Fruit fly (Drosophila melanogaster) whole organism, wandering third instar larva: ENCODE data around the gene oxt.

Source experiments
- Abd-B ChIP-seq: fragments of >200 bp; optimal IDR thresholded peaks from 2 replicates; lab custom pipeline; 2017; ENCODE audit warnings: missing biosample characterization, missing genetic modification characterization
- CG32264 ChIP-seq: fragments of 200-800 bp; sonication (Bioruptor generic); optimal IDR thresholded peaks from 2 replicates; lab custom pipeline; 2016; ENCODE audit warnings: missing biosample characterization, missing genetic modification characterization
- CG9705 ChIP-seq: fragments of 200-800 bp; sonication (Bioruptor generic); optimal IDR thresholded peaks from 2 replicates; lab custom pipeline; 2018; ENCODE audit warnings: missing biosample characterization, mild to moderate bottlenecking, missing genetic modification characterization
- Dif ChIP-seq: fragments of 200-275, 200-300 bp; sonication (Bioruptor generic); optimal IDR thresholded peaks from 2 replicates; lab custom pipeline; 2018; ENCODE audit warnings: missing biosample characterization, missing genetic modification characterization; ENCODE audit not compliant: partially characterized antibody
- GATAd ChIP-seq: sonication (Bioruptor generic); optimal IDR thresholded peaks from 2 replicates; lab custom pipeline; 2016; ENCODE audit warnings: missing biosample characterization, missing genetic modification characterization
- HLH106 ChIP-seq: fragments of 200-800 bp; optimal IDR thresholded peaks from 3 replicates; lab custom pipeline; 2019; ENCODE audit warnings: missing biosample characterization, mild to moderate bottlenecking, missing genetic modification characterization, moderate library complexity
- Hr78 ChIP-seq: fragments of >200 bp; optimal IDR thresholded peaks from 2 replicates; lab custom pipeline; 2017; ENCODE audit warnings: missing biosample characterization, missing genetic modification characterization
- Hr83 ChIP-seq: fragments of 200-300 bp; sonication (Bioruptor generic); optimal IDR thresholded peaks from 2 replicates; lab custom pipeline; 2016; ENCODE audit warnings: missing biosample characterization, mild to moderate bottlenecking, missing genetic modification characterization, moderate library complexity; ENCODE audit not compliant: poor library complexity, severe bottlenecking
- Jra ChIP-seq: sonication (Bioruptor generic); optimal IDR thresholded peaks from 2 replicates; lab custom pipeline; 2016; ENCODE audit warnings: missing biosample characterization, missing genetic modification characterization
- Mio ChIP-seq: sonication (Bioruptor generic); optimal IDR thresholded peaks from 2 replicates; lab custom pipeline; 2016; ENCODE audit warnings: missing biosample characterization, missing genetic modification characterization
- Myc ChIP-seq: fragments of >200 bp; optimal IDR thresholded peaks from 2 replicates; lab custom pipeline; 2017
- N ChIP-seq: fragments of >200 bp; optimal IDR thresholded peaks from 2 replicates; lab custom pipeline; 2018; ENCODE audit warnings: missing biosample characterization, missing external identifiers, missing genetic modification characterization
- OdsH ChIP-seq: fragments of 200-800 bp; sonication (Bioruptor generic); optimal IDR thresholded peaks from 2 replicates; lab custom pipeline; 2016; ENCODE audit warnings: missing biosample characterization, mild to moderate bottlenecking, missing genetic modification characterization
- Rel ChIP-seq, 2 experiments: fragments of 200-800 bp; sonication (Bioruptor generic) in 1 of 2; optimal IDR thresholded peaks; 2 replicates in 1 of 2; 3 replicates in 1 of 2; lab custom pipeline; 2016 to 2019; ENCODE audit warnings: mild to moderate bottlenecking in 2 of 2, missing biosample characterization in 2 of 2, missing genetic modification characterization in 2 of 2, moderate library complexity in 1 of 2
- Sp1 ChIP-seq: fragments of 200-800 bp; sonication (Bioruptor generic); optimal IDR thresholded peaks from 3 replicates; lab custom pipeline; 2019; ENCODE audit warnings: missing biosample characterization, mild to moderate bottlenecking, missing genetic modification characterization, moderate library complexity
- br ChIP-seq: fragments of 200-800 bp; sonication (Bioruptor generic); optimal IDR thresholded peaks from 2 replicates; lab custom pipeline; 2016; ENCODE audit warnings: missing biosample characterization, missing genetic modification characterization
- brk ChIP-seq: fragments of 200-800 bp; sonication (Bioruptor generic); optimal IDR thresholded peaks from 2 replicates; lab custom pipeline; 2016; ENCODE audit warnings: missing biosample characterization, mild to moderate bottlenecking, missing genetic modification characterization
- dl ChIP-seq, 2 experiments: fragments of 175-275, 200-275 bp in 1 of 2; fragments of 200-275 bp in 1 of 2; sonication (Bioruptor generic); optimal IDR thresholded peaks; lab custom pipeline; 2018; ENCODE audit warnings: mild to moderate bottlenecking in 2 of 2, missing biosample characterization in 2 of 2, missing genetic modification characterization in 2 of 2, moderate library complexity in 2 of 2; ENCODE audit not compliant: partially characterized antibody in 2 of 2, insufficient read depth in 1 of 2
- dmrt93B ChIP-seq: fragments of 200-800 bp; sonication (Bioruptor generic); optimal IDR thresholded peaks from 2 replicates; lab custom pipeline; 2018; ENCODE audit warnings: missing biosample characterization, mild to moderate bottlenecking, missing genetic modification characterization
- dsf ChIP-seq: sonication (Bioruptor generic); optimal IDR thresholded peaks from 2 replicates; lab custom pipeline; 2016; ENCODE audit warnings: missing biosample characterization, missing genetic modification characterization, borderline replicate concordance
- ey ChIP-seq: fragments of 200-800 bp; sonication (Bioruptor generic); optimal IDR thresholded peaks from 2 replicates; lab custom pipeline; 2016; ENCODE audit warnings: missing biosample characterization, missing genetic modification characterization
- foxo ChIP-seq, 2 experiments: fragments of 200-800 bp; sonication (Bioruptor generic); optimal IDR thresholded peaks; 2 replicates in 1 of 2; 3 replicates in 1 of 2; lab custom pipeline; 2016 to 2017; ENCODE audit warnings: missing biosample characterization in 2 of 2, missing genetic modification characterization in 2 of 2
- fru ChIP-seq: fragments of 200-800 bp; sonication (Bioruptor generic); optimal IDR thresholded peaks from 3 replicates; lab custom pipeline; 2016; ENCODE audit warnings: missing biosample characterization, mild to moderate bottlenecking, missing genetic modification characterization
- h ChIP-seq: fragments of 200-800 bp; sonication (Bioruptor generic); optimal IDR thresholded peaks from 3 replicates; lab custom pipeline; 2016; ENCODE audit warnings: missing biosample characterization, mild to moderate bottlenecking, missing genetic modification characterization
- jim ChIP-seq: fragments of 175-275, 200-325 bp; sonication (Bioruptor generic); optimal IDR thresholded peaks from 2 replicates; lab custom pipeline; 2016; ENCODE audit warnings: missing biosample characterization, mild to moderate bottlenecking, missing genetic modification characterization
- lola ChIP-seq: fragments of >200 bp; optimal IDR thresholded peaks from 2 replicates; lab custom pipeline; 2017; ENCODE audit warnings: missing biosample characterization, missing genetic modification characterization
- pan ChIP-seq: fragments of >200 bp; optimal IDR thresholded peaks from 2 replicates; lab custom pipeline; 2017
- psq ChIP-seq: fragments of 200-800 bp; sonication (Bioruptor generic); optimal IDR thresholded peaks from 3 replicates; lab custom pipeline; 2017; ENCODE audit warnings: missing biosample characterization, mild to moderate bottlenecking, missing genetic modification characterization, moderate library complexity
- rgr ChIP-seq: fragments of 200-800 bp; sonication (Bioruptor generic); optimal IDR thresholded peaks from 3 replicates; lab custom pipeline; 2016; ENCODE audit warnings: missing biosample characterization, mild to moderate bottlenecking, missing genetic modification characterization
- sage ChIP-seq: fragments of 200-800 bp; sonication (Bioruptor generic); optimal IDR thresholded peaks from 2 replicates; lab custom pipeline; 2016; ENCODE audit warnings: missing biosample characterization, mild to moderate bottlenecking, missing genetic modification characterization
- sv ChIP-seq: fragments of 200-800 bp; sonication (Bioruptor generic); optimal IDR thresholded peaks from 3 replicates; lab custom pipeline; 2016; ENCODE audit warnings: missing biosample characterization, missing genetic modification characterization
- tai ChIP-seq: sonication (Bioruptor generic); optimal IDR thresholded peaks from 2 replicates; lab custom pipeline; 2016; ENCODE audit warnings: missing biosample characterization, missing genetic modification characterization

oxt gene

DNA sequence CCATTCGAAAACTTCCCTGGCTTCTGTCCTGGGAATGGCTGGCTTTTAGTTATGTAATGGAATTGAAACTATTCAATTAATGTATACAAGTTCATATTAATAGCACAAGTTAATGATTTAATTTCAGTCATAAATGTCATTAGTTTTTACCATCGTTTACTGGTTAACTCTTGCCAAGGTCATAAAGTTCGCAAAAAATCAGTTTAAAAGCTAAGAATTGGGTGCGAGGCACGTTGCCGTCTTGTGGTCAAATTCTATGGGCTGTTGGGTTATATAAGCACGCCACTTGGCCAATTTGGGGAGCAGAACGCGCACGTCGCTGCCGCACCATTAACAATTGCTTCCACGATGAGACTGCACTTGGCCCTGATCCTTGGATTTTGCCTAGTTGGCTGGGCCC, 13.8 kb upstream of the oxt start, which contains the start of gene yellow-g2:
TSS of gene yellow-g2 (plus strand) at position 301 of the 400 bp plus-strand sequence.
- TF ChIP-seq h (GFP tag; lab: Kevin White, UChicago) (no peak), dl (GFP tag; optimal IDR thresholded peaks at IDR 0.05; lab: Kevin White, UChicago; ENCODE audit: insufficient read depth in 1 of 2, partially characterized antibody in 2 of 2) (no peak), Abd-B (no peak), HLH106 (no peak), Rel (GFP tag; optimal IDR thresholded peaks at IDR 0.05; lab: Kevin White, UChicago) (no peak), Rel (tag; optimal IDR thresholded peaks at IDR 0.05; lab: Kevin White, UChicago) (no peak), sage (GFP tag; lab: Kevin White, UChicago) (no peak), lola (GFP tag; lab: Kevin White, UChicago) (no peak)

DNA sequence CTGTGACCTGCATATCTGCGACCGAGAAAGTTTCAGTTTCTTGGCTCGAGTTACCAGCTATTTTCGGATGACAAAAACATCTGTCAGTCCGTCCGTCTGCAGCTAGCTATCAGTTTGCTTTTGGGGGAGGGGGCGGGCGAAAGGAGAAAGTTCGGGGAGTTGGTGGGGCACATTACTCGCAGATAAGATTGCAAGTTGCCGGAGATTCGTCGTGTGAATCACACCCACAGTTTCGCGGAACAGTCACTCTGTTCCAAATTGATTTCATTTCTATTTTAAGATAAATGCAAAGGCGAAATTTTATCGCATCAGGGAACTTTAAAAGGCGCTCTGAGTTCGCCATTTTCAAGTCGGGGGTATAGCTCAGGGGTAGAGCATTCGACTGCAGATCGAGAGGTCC, 10.9 kb upstream of the oxt start:
- TF ChIP-seq sage (GFP tag; lab: Kevin White, UChicago) (no peak), psq (GFP tag; lab: Kevin White, UChicago) (no peak), Rel (GFP tag; optimal IDR thresholded peaks at IDR 0.05; lab: Kevin White, UChicago) (no peak), Rel (tag; optimal IDR thresholded peaks at IDR 0.05; lab: Kevin White, UChicago) (peak; percentile 97), br (no peak)

DNA sequence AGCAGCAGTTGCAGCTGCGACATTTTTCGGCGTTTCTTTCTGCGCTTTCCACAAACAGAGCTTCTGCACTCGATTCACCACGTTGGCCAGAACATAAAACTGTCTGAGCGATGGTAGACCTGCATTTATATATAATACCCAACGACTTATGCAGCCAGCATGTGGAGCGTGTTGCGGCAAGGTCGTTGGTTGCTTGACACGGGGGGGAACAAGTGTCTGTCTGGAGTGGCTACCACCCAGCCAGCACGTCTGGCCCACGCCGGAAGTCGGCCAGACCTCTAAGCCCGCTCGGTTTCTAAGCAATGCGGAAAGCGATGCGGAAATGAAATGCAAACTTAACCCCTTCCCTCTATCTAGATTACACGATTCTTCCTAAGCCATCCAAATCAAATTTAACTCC, 10.2 kb upstream of the oxt start, which contains the start of gene yellow-g:
TSS of gene yellow-g (minus strand) at position 101 of the 400 bp plus-strand sequence.
- no peak for TF ChIP-seq Jra (GFP tag; lab: Kevin White, UChicago)
- TF ChIP-seq h (GFP tag; lab: Kevin White, UChicago): no peak
- TF ChIP-seq jim (GFP tag; lab: Kevin White, UChicago): no peak
- no peak for TF ChIP-seq CG9705 (GFP tag; lab: Kevin White, UChicago)
- no peak for TF ChIP-seq Abd-B
- TF ChIP-seq tai: no peak
- TF ChIP-seq lola (GFP tag; lab: Kevin White, UChicago): no peak
- TF ChIP-seq rgr (GFP tag; lab: Kevin White, UChicago): no peak
- no peak for TF ChIP-seq fru (GFP tag; lab: Kevin White, UChicago)
- no peak for TF ChIP-seq sv (GFP tag; lab: Kevin White, UChicago)
- no peak for TF ChIP-seq GATAd
- TF ChIP-seq OdsH (GFP tag; lab: Kevin White, UChicago): no peak
- no peak for TF ChIP-seq ey (GFP tag; lab: Kevin White, UChicago)
- TF ChIP-seq br: no peak
- TF ChIP-seq Dif: no peak

dm6 chr3L:2268525-2268924, 6.1 kb upstream of the oxt start, which contains the start of gene CG32302:
CG32302 (plus strand) TSS chr3L:2268825.
- no peak for TF ChIP-seq sage (GFP tag; lab: Kevin White, UChicago)
- no peak for TF ChIP-seq h (GFP tag; lab: Kevin White, UChicago)
- TF ChIP-seq, all 38 proteins: peak for 0

dm6 chr3L:2267558-2267957, 5.1 kb upstream of the oxt start, which contains the start of gene obst-I:
obst-I (plus strand) TSS chr3L:2267858.
- no peak for TF ChIP-seq Dif
- no peak for TF ChIP-seq rgr (GFP tag; lab: Kevin White, UChicago)
- TF ChIP-seq Hr78: no peak
- no peak for TF ChIP-seq dl (GFP tag; optimal IDR thresholded peaks at IDR 0.05; lab: Kevin White, UChicago; ENCODE audit: insufficient read depth in 1 of 2, partially characterized antibody in 2 of 2)
- no peak for TF ChIP-seq brk
- TF ChIP-seq tai: no peak
- TF ChIP-seq Mio: no peak
- TF ChIP-seq Myc (lab: Kevin White, UChicago): no peak
- no peak for TF ChIP-seq N
- no peak for TF ChIP-seq HLH106
- no peak for TF ChIP-seq sv (GFP tag; lab: Kevin White, UChicago)
- no peak for TF ChIP-seq Sp1 (GFP tag; lab: Kevin White, UChicago)

dm6 chr3L:2265692-2266444, 3.4 kb upstream of the oxt start, which contains the start of the genes ecd and CG13806:
ecd (minus strand) TSS chr3L:2265857.
CG13806 (plus strand) TSS chr3L:2266394.
- no peak for TF ChIP-seq Rel (GFP tag; optimal IDR thresholded peaks at IDR 0.05; lab: Kevin White, UChicago)
- no peak for TF ChIP-seq Rel (tag; optimal IDR thresholded peaks at IDR 0.05; lab: Kevin White, UChicago)
- TF ChIP-seq Hr83: peak; percentile 21
- TF ChIP-seq psq (GFP tag; lab: Kevin White, UChicago): no peak
- no peak for TF ChIP-seq Hr78
- no peak for TF ChIP-seq jim (GFP tag; lab: Kevin White, UChicago)
- TF ChIP-seq CG32264 (GFP tag; lab: Kevin White, UChicago): no peak
- TF ChIP-seq foxo (GFP tag; optimal IDR thresholded peaks at IDR 0.05; lab: Kevin White, UChicago): peak in 1 of 2 experiments; percentile 12
- TF ChIP-seq h (GFP tag; lab: Kevin White, UChicago): peak; percentile 8
- TF ChIP-seq Abd-B: no peak
- TF ChIP-seq pan: no peak
- no peak for TF ChIP-seq dsf (GFP tag; lab: Kevin White, UChicago)
- TF ChIP-seq Jra (GFP tag; lab: Kevin White, UChicago): no peak
- peak; percentile 65 for TF ChIP-seq Myc (lab: Kevin White, UChicago)
- TF ChIP-seq dmrt93B (GFP tag; lab: Kevin White, UChicago): no peak
- TF ChIP-seq Sp1 (GFP tag; lab: Kevin White, UChicago): peak; percentile 0
- no peak for TF ChIP-seq HLH106
- no peak for TF ChIP-seq br
- peak; percentile 24 for TF ChIP-seq rgr (GFP tag; lab: Kevin White, UChicago)
- TF ChIP-seq Mio: no peak
- TF ChIP-seq, all 38 proteins: peak for 6
